Worm (Caenorhabditis elegans): ENCODE measurements around the gene str-67.

ce11 chrV:1052559-1053064, 11.8 kb downstream of the str-67 start, which contains the start of gene K10C9.4:
- TF ChIP-seq hlh-11 (tag; optimal IDR thresholded peaks at IDR 0.05) (no peak), daf-19 (GFP tag; conservative IDR thresholded peaks at IDR 0.05) (no peak), aly-2 (tag; optimal IDR thresholded peaks at IDR 0.05) (no peak), nhr-77 (tag; optimal IDR thresholded peaks at IDR 0.05) (no peak), T26A8.4 (GFP tag; IDR thresholded peaks at IDR 0.05) (no peak), lin-39 (tag; optimal IDR thresholded peaks at IDR 0.05) (no peak), daf-12 (tag; optimal IDR thresholded peaks at IDR 0.05) (no peak), daf-16 (GFP tag; optimal IDR thresholded peaks at IDR 0.05) (no peak), daf-16 (tag; optimal IDR thresholded peaks at IDR 0.05) (no peak), aha-1 (tag) (no peak), dpl-1 (GFP tag; optimal IDR thresholded peaks at IDR 0.05) (no peak), madf-5 (GFP tag; IDR thresholded peaks at IDR 0.05) (no peak), F37D6.2 (tag; optimal IDR thresholded peaks at IDR 0.05) (no peak)
